Worm (Caenorhabditis elegans) whole organism, early embryonic: ENCODE results near the gene lon-3.

ENCODE experiments used
- ama-1 ChIP-seq: fragments of 150-350 bp; optimal IDR thresholded peaks from 2 replicates; lab custom pipeline; 2014
- hnd-1 ChIP-seq: sonication (generic microtip); optimal IDR thresholded peaks from 2 replicates; lab custom pipeline; 2016; ENCODE audit warnings: missing genetic modification characterization, missing compliant biosample characterization

- TF ChIP-seq hnd-1 (tag; lab: Kevin White, UChicago) (no peak), ama-1 (no peak)
These were observed 36.0 kb upstream of the lon-3 start, which contains the start of gene myo-3 for ce11 chrV:12234293-12235004.
